Worm (Caenorhabditis elegans): ENCODE results near the gene clec-163.

clec-163 gene

ce11 chrIII:10824206-10824605, 30.1 kb downstream of the clec-163 start:
- TF ChIP-seq jun-1 (tag; optimal IDR thresholded peaks at IDR 0.05): no peak
- no peak for TF ChIP-seq T26A8.4 (GFP tag; IDR thresholded peaks at IDR 0.05)
- no peak for TF ChIP-seq mxl-3 (GFP tag; optimal IDR thresholded peaks at IDR 0.05)
- peak; percentile 21 for TF ChIP-seq nhr-11 (tag; optimal IDR thresholded peaks at IDR 0.05)
- TF ChIP-seq unc-62 (GFP tag; optimal IDR thresholded peaks at IDR 0.05 in 1 of 2): peak in 1 of 2 experiments; percentile 33
- no peak for TF ChIP-seq unc-62 (tag; optimal IDR thresholded peaks at IDR 0.05)
- peak in 1 of 2 experiments; percentile 21 for TF ChIP-seq daf-16 (GFP tag; optimal IDR thresholded peaks at IDR 0.05)
- TF ChIP-seq daf-16 (tag; optimal IDR thresholded peaks at IDR 0.05): no peak
- no peak for TF ChIP-seq hmg-1.1 (GFP tag; IDR thresholded peaks at IDR 0.05)

- TF ChIP-seq lin-1 (GFP tag; IDR thresholded peaks at IDR 0.05): no peak
- TF ChIP-seq mxl-3 (GFP tag; optimal IDR thresholded peaks at IDR 0.05): no peak
- TF ChIP-seq Y5F2A.4 (GFP tag; optimal IDR thresholded peaks at IDR 0.05): no peak
- TF ChIP-seq ctbp-1 (GFP tag; IDR thresholded peaks at IDR 0.05): no peak
- TF ChIP-seq skn-1 (tag; optimal IDR thresholded peaks at IDR 0.05): no peak
- no peak for TF ChIP-seq unc-130 (GFP tag; optimal IDR thresholded peaks at IDR 0.05)
- TF ChIP-seq zfp-3 (GFP tag; conservative IDR thresholded peaks at IDR 0.05): no peak
Observed at ce11 chrIII:10825088-10825487, 30.9 kb downstream of the clec-163 start.

ce11 chrIII:10831483-10831882, 37.3 kb downstream of the clec-163 start:
- TF ChIP-seq aha-1 (tag): peak; percentile 58
- no peak for TF ChIP-seq ceh-28 (tag; optimal IDR thresholded peaks at IDR 0.05)

- TF ChIP-seq aly-2 (tag; optimal IDR thresholded peaks at IDR 0.05) (no peak), dpl-1 (GFP tag; optimal IDR thresholded peaks at IDR 0.05) (no peak), pha-4 (GFP tag; IDR thresholded peaks at IDR 0.05) (no peak), pha-4 (tag; optimal IDR thresholded peaks at IDR 0.05) (no peak), fkh-10 (GFP tag; optimal IDR thresholded peaks at IDR 0.05) (no peak), ceh-20 (GFP tag; IDR thresholded peaks at IDR 0.05) (no peak), rbr-2 (tag; optimal IDR thresholded peaks at IDR 0.05) (no peak)
Observed at ce11 chrIII:10832636-10833035, 38.5 kb downstream of the clec-163 start, which contains the start of gene sbsp-1. sbsp-1 (plus strand) TSS chrIII:10832936.

ce11 chrIII:10844873-10845272, 50.7 kb downstream of the clec-163 start, which contains the start of gene pde-12:
pde-12 (minus strand) TSS chrIII:10845020.
- TF ChIP-seq vab-7 (GFP tag; IDR thresholded peaks at IDR 0.05) (no peak), snpc-1.2 (GFP tag; IDR thresholded peaks at IDR 0.05) (no peak), hif-1 (tag; optimal IDR thresholded peaks at IDR 0.05) (peak in 1 of 2 experiments; percentile 24), unc-39 (tag; optimal IDR thresholded peaks at IDR 0.05) (no peak), F37D6.2 (tag; optimal IDR thresholded peaks at IDR 0.05) (peak; percentile 68), spr-3 (GFP tag; optimal IDR thresholded peaks at IDR 0.05) (peak; percentile 63), zip-11 (GFP tag; IDR thresholded peaks at IDR 0.05) (no peak), hmg-1.1 (GFP tag; IDR thresholded peaks at IDR 0.05) (peak; percentile 87), zag-1 (tag; optimal IDR thresholded peaks at IDR 0.05) (no peak), lin-15B (tag; optimal IDR thresholded peaks at IDR 0.05) (peak; percentile 40), nhr-28 (tag; optimal IDR thresholded peaks at IDR 0.05) (peak; percentile 44), ceh-82 (tag; optimal IDR thresholded peaks at IDR 0.05) (no peak), lsy-2 (tag; optimal IDR thresholded peaks at IDR 0.05) (peak; percentile 31 to 93), nhr-77 (tag; optimal IDR thresholded peaks at IDR 0.05) (peak; percentile 61), madf-5 (GFP tag; IDR thresholded peaks at IDR 0.05) (no peak), nhr-25 (tag; optimal IDR thresholded peaks at IDR 0.05; ENCODE audit: borderline replicate concordance, insufficient read depth) (no peak), dve-1 (tag; optimal IDR thresholded peaks at IDR 0.05; ENCODE audit: insufficient read depth) (peak; percentile 85), ctbp-1 (GFP tag; IDR thresholded peaks at IDR 0.05) (peak; percentile 61), pha-4 (GFP tag; IDR thresholded peaks at IDR 0.05) (peak; percentile 43; the same call in 1 of the 2 replicates), pha-4 (tag; optimal IDR thresholded peaks at IDR 0.05) (no peak), mdl-1 (tag; optimal IDR thresholded peaks at IDR 0.05) (no peak), spr-1 (tag; optimal IDR thresholded peaks at IDR 0.05) (peak; percentile 68), Y75B8A.6 (GFP tag; IDR thresholded peaks at IDR 0.05) (no peak), lim-7 (GFP tag; IDR thresholded peaks at IDR 0.05) (no peak), fkh-10 (GFP tag; optimal IDR thresholded peaks at IDR 0.05) (peak; percentile 45), F26F4.8 (GFP tag; conservative IDR thresholded peaks at IDR 0.05) (no peak), ceh-28 (tag; optimal IDR thresholded peaks at IDR 0.05) (no peak), zip-2 (tag; optimal IDR thresholded peaks at IDR 0.05) (peak; percentile 80)
